Worm (Caenorhabditis elegans): ENCODE measurements around the gene Y41D4B.15.
"Not testable (repeated sequence)": the region's sequence is repeated elsewhere in the genome, so short reads cannot be mapped to it uniquely, and the experiment has no call there.

Gene Y41D4B.15

DNA sequence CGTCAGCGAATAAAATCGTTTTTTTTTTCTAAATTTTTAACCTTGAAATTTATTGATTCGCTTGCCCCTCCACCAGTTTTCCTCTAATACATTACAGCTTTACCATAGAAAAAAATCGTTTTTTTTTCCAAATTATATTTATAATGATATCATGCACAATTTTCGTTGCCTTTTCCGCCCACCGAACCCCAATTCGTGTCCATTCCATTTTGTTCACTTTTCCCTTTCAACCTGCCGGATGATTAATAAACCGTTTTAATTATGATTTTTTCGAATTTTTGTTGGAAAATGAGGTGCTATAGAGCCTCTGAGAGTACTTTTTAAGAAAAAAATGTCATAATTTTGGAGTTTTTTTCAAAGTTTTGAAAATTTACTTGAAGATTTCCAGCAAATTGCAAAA lies 37.5 kb downstream of the Y41D4B.15 start, which contains the start of gene set-23:
set-23 (plus strand) TSS at position 301 of the 400 bp plus-strand sequence.
- TF ChIP-seq unc-55 (GFP tag; optimal IDR thresholded peaks at IDR 0.05) (no peak), mec-3 (tag; optimal IDR thresholded peaks at IDR 0.05; ENCODE audit: borderline replicate concordance) (no peak), K02D7.2 (tag; optimal IDR thresholded peaks at IDR 0.05) (no peak), unc-86 (tag; optimal IDR thresholded peaks at IDR 0.05) (no peak), fkh-10 (GFP tag; optimal IDR thresholded peaks at IDR 0.05) (no peak), nhr-232 (tag; optimal IDR thresholded peaks at IDR 0.05) (no peak), ceh-31 (tag; optimal IDR thresholded peaks at IDR 0.05) (no peak), unc-42 (tag; optimal IDR thresholded peaks at IDR 0.05) (no peak), unc-3 (GFP tag; conservative IDR thresholded peaks at IDR 0.05) (no peak), unc-3 (tag; optimal IDR thresholded peaks at IDR 0.05) (no peak), eyg-1 (tag; optimal IDR thresholded peaks at IDR 0.05) (no peak), nhr-11 (tag; optimal IDR thresholded peaks at IDR 0.05) (no peak), gmeb-2 (tag; optimal IDR thresholded peaks at IDR 0.05) (no peak), fax-1 (tag; optimal IDR thresholded peaks at IDR 0.05) (no peak), T23F11.4 (GFP tag; optimal IDR thresholded peaks at IDR 0.05) (no peak), hlh-15 (tag; optimal IDR thresholded peaks at IDR 0.05) (no peak), sox-4 (tag; optimal IDR thresholded peaks at IDR 0.05) (no peak)

DNA sequence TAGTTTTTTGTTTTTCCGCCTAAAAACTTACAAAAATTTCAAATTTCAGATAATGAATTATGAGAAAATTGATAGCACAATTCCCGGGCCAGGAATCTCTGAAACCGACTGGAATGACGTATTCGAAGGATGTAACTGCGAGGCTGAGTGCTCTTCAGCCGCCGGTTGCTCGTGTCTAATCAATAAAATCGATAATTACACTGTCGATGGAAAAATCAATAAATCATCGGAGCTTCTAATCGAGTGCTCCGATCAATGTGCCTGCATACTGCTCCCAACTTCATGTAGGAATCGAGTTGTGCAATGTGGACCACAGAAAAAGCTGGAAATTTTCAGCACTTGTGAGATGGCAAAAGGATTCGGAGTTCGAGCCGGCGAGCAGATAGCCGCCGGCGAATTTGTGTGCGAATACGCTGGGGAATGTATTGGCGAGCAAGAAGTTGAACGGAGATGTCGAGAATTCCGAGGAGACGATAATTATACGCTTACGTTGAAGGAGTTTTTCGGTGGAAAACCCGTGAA lies 39.1 kb downstream of the Y41D4B.15 start:
- TF ChIP-seq lin-11 (tag; optimal IDR thresholded peaks at IDR 0.05) = no peak
- TF ChIP-seq pax-1 (tag; optimal IDR thresholded peaks at IDR 0.05) = no peak
- no peak for TF ChIP-seq tbx-2 (tag; optimal IDR thresholded peaks at IDR 0.05)
- TF ChIP-seq nhr-232 (tag; optimal IDR thresholded peaks at IDR 0.05) = no peak
- no peak for TF ChIP-seq tbx-7 (tag; optimal IDR thresholded peaks at IDR 0.05)

DNA sequence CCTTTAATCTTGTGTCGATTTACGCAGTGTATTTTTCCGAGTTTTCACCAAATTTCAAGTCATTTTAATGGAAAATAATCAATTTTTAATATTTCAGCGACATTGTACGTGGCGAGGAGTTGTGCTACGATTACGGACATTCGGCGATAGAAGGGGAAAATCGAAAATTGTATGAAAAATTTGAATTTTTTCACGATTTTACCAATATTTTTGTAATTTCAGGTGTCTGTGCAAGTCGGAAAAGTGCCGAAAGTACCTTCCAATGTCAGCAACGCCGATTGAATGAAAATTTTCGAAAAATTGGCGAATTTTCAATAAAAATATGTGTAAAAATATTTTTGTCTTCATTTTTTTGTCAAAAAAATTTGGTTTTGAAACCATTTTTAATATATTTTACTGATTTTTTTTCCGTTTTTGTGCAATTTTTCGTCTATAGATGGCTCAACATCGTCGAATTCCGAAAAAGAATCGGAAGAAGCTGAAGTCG lies 41.4 kb downstream of the Y41D4B.15 start, which contains the start of gene Y41D4B.11:
Y41D4B.11 (plus strand) TSS at position 437 of the 487 bp plus-strand sequence.
- TF ChIP-seq fkh-6 (tag; optimal IDR thresholded peaks at IDR 0.05) (no peak), fkh-10 (GFP tag; optimal IDR thresholded peaks at IDR 0.05) (no peak), gmeb-2 (tag; optimal IDR thresholded peaks at IDR 0.05) (no peak), pqm-1 (tag; optimal IDR thresholded peaks at IDR 0.05) (no peak), ceh-30 (tag; optimal IDR thresholded peaks at IDR 0.05) (no peak), elt-4 (tag; optimal IDR thresholded peaks at IDR 0.05) (no peak), elt-2 (tag; optimal IDR thresholded peaks at IDR 0.05) (no peak), Y22D7AL.16 (tag; optimal IDR thresholded peaks at IDR 0.05) (no peak), hlh-6 (tag; optimal IDR thresholded peaks at IDR 0.05) (no peak), eyg-1 (tag; optimal IDR thresholded peaks at IDR 0.05) (no peak), ceh-22 (tag; optimal IDR thresholded peaks at IDR 0.05) (no peak), ama-1 (optimal IDR thresholded peaks at IDR 0.05) (no peak), zip-5 (tag; optimal IDR thresholded peaks at IDR 0.05) (no peak), sox-2 (GFP tag; IDR thresholded peaks at IDR 0.05) (no peak), hlh-13 (GFP tag; optimal IDR thresholded peaks at IDR 0.05) (no peak), npax-4 (tag; optimal IDR thresholded peaks at IDR 0.05) (no peak), sdc-2 (tag; optimal IDR thresholded peaks at IDR 0.05) (no peak), pat-9 (tag; optimal IDR thresholded peaks at IDR 0.05) (no peak), pag-3 (tag; optimal IDR thresholded peaks at IDR 0.05; ENCODE audit: borderline replicate concordance) (no peak), tbx-7 (tag; optimal IDR thresholded peaks at IDR 0.05) (no peak)

DNA sequence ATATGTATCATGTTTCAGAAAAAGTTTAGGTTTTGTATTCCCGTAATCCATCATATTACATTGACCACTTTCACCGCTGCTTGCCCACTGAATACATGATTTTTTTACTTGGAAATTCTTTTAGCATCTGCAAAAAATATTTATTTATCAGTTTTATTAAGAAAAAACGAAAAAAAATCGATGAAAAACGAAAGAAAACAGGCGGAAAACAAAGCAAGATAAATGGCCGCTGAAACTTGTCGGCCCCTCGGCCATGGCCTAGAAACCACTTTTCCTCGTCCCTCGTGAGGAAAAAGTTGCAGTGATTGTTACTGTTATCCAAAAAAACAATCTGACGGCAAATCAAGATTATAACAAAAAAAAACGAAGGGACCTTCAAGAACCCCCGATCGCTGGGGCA lies 46.1 kb downstream of the Y41D4B.15 start, which contains the start of gene dsl-3:
dsl-3 (plus strand) TSS at position 301 of the 400 bp plus-strand sequence.
- TF ChIP-seq odd-2 (tag; optimal IDR thresholded peaks at IDR 0.05); C08G9.2 (tag; optimal IDR thresholded peaks at IDR 0.05); ceh-19 (GFP tag; optimal IDR thresholded peaks at IDR 0.05): not testable (repeated sequence)
